Fruit fly (Drosophila melanogaster): ENCODE results near the gene Vps33B.

Vps33B gene

dm6 chr3R:25476744-25477143 lies 3.5 kb downstream of the Vps33B start, which contains the start of the genes CG4553 and MED28 (continued):
- peak; percentile 75 for TF ChIP-seq YL-1 (GFP tag; optimal IDR thresholded peaks at IDR 0.05)
- TF ChIP-seq stc (GFP tag; IDR thresholded peaks at IDR 0.05), result no peak
- TF ChIP-seq CG9437 (GFP tag; optimal IDR thresholded peaks at IDR 0.05), result peak; percentile 80
- no peak for TF ChIP-seq Sox100B (GFP tag; optimal IDR thresholded peaks at IDR 0.05)
- no peak for TF ChIP-seq Mrtf (GFP tag; IDR thresholded peaks at IDR 0.05)
- peak; percentile 93 for TF ChIP-seq MBD-R2 (GFP tag; IDR thresholded peaks at IDR 0.05)
- TF ChIP-seq nerfin-1 (tag; optimal IDR thresholded peaks at IDR 0.05), result peak; percentile 39
- TF ChIP-seq BEAF-32 (GFP tag; optimal IDR thresholded peaks at IDR 0.05), result peak; percentile 76
- peak; percentile 15; the same call in 1 of the 3 replicates for TF ChIP-seq row (GFP tag; IDR thresholded peaks at IDR 0.05)
- TF ChIP-seq MESR4 (GFP tag; optimal IDR thresholded peaks at IDR 0.05), result peak; percentile 58
- no peak for TF ChIP-seq HLHmδ (GFP tag; optimal IDR thresholded peaks at IDR 0.05)
- TF ChIP-seq HLH54F (GFP tag; optimal IDR thresholded peaks at IDR 0.05), result no peak
- TF ChIP-seq jigr1 (GFP tag; IDR thresholded peaks at IDR 0.05), result no peak
- no peak for TF ChIP-seq HmgD (GFP tag; optimal IDR thresholded peaks at IDR 0.05)
- TF ChIP-seq chinmo (GFP tag; IDR thresholded peaks at IDR 0.05; ENCODE audit: partially characterized antibody), result peak; percentile 74; the same call in 2 of the 4 replicates
- TF ChIP-seq chm (GFP tag; IDR thresholded peaks at IDR 0.05), result no peak
- TF ChIP-seq CG1602 (GFP tag; optimal IDR thresholded peaks at IDR 0.05), result no peak
- TF ChIP-seq NFAT (GFP tag; IDR thresholded peaks at IDR 0.05), result no peak
- TF ChIP-seq CTCF (GFP tag; optimal IDR thresholded peaks at IDR 0.05), result peak; percentile 22
- peak in 1 of 2 experiments; percentile 92 for TF ChIP-seq Pdp1 (GFP tag; optimal IDR thresholded peaks at IDR 0.05)
- TF ChIP-seq CG6272 (GFP tag; IDR thresholded peaks at IDR 0.05), result no peak
- peak; percentile 13 for TF ChIP-seq sqz (GFP tag; optimal IDR thresholded peaks at IDR 0.05)
- TF ChIP-seq Meics (GFP tag; optimal IDR thresholded peaks at IDR 0.05), result no peak
- no peak for TF ChIP-seq CG8924 (tag; optimal IDR thresholded peaks at IDR 0.05)
- TF ChIP-seq al (GFP tag; IDR thresholded peaks at IDR 0.05), result no peak
- peak; percentile 65 for TF ChIP-seq Sry-δ (GFP tag; optimal IDR thresholded peaks at IDR 0.05)
- TF ChIP-seq CG7786 (GFP tag; optimal IDR thresholded peaks at IDR 0.05), result no peak
- no peak for TF ChIP-seq CG1024 (GFP tag; IDR thresholded peaks at IDR 0.05)
- TF ChIP-seq CG5953 (GFP tag; IDR thresholded peaks at IDR 0.05), result no peak
- no peak for TF ChIP-seq Gsc (GFP tag; IDR thresholded peaks at IDR 0.05)
- peak; percentile 45 for TF ChIP-seq Myb (GFP tag; optimal IDR thresholded peaks at IDR 0.05)
- no peak for TF ChIP-seq en (GFP tag; optimal IDR thresholded peaks at IDR 0.05)
- no peak for TF ChIP-seq CG12744 (GFP tag; optimal IDR thresholded peaks at IDR 0.05)

- TF ChIP-seq MESR4 (GFP tag; optimal IDR thresholded peaks at IDR 0.05) (peak; percentile 69), CG32532 (GFP tag; IDR thresholded peaks at IDR 0.05) (peak; percentile 68), Dp (GFP tag; optimal IDR thresholded peaks at IDR 0.05) (peak; percentile 43), Meics (GFP tag; optimal IDR thresholded peaks at IDR 0.05) (peak; percentile 46), sc (optimal IDR thresholded peaks at IDR 0.05) (no peak), sc (GFP tag; optimal IDR thresholded peaks at IDR 0.05) (no peak), Fer1 (GFP tag; optimal IDR thresholded peaks at IDR 0.05) (peak; percentile 45), gsb (GFP tag; IDR thresholded peaks at IDR 0.05) (no peak), CG15269 (tag; optimal IDR thresholded peaks at IDR 0.05) (no peak), lilli (GFP tag; optimal IDR thresholded peaks at IDR 0.05) (peak; percentile 76), stwl (tag; optimal IDR thresholded peaks at IDR 0.05) (peak; percentile 74), chif (GFP tag; optimal IDR thresholded peaks at IDR 0.05) (peak in 1 of 2 experiments; percentile 25), CG1233 (GFP tag; optimal IDR thresholded peaks at IDR 0.05) (peak; percentile 39), CG2202 (tag; optimal IDR thresholded peaks at IDR 0.05) (no peak), chn (GFP tag; optimal IDR thresholded peaks at IDR 0.05) (peak; percentile 40), CG5180 (GFP tag; optimal IDR thresholded peaks at IDR 0.05) (no peak), exex (tag; optimal IDR thresholded peaks at IDR 0.05) (peak; percentile 51), gsb-n (tag; optimal IDR thresholded peaks at IDR 0.05) (peak; percentile 44), CG10431 (GFP tag; optimal IDR thresholded peaks at IDR 0.05) (no peak), H2.0 (GFP tag; IDR thresholded peaks at IDR 0.05) (no peak), CG2120 (GFP tag; optimal IDR thresholded peaks at IDR 0.05) (peak; percentile 64)
Measured at dm6 chr3R:25482463-25483173, 9.3 kb downstream of the Vps33B start, which contains the start of the genes XNP, CG42488 and CG5116. Gene XNP, minus strand, starts transcription at chr3R:25482834. Gene CG42488, plus strand, starts transcription at chr3R:25483098. Gene CG5116, plus strand, starts transcription at chr3R:25483098.
